Fruit fly (Drosophila melanogaster) whole organism, embryonic: ENCODE measurements around the gene Gyc89Da.

Experiments used
- BtbVII ChIP-seq: fragments of 200-800 bp; sonication (Bioruptor generic); optimal IDR thresholded peaks from 3 replicates; lab custom pipeline; 2017; ENCODE audit warnings: missing biosample characterization, mild to moderate bottlenecking, missing genetic modification characterization
- CG10462 ChIP-seq: fragments of 200-800 bp; sonication (Bioruptor generic); optimal IDR thresholded peaks from 2 replicates; lab custom pipeline; 2016; ENCODE audit warnings: missing biosample characterization, missing genetic modification characterization
- CG11093 ChIP-seq: fragments of 200-800 bp; sonication (Bioruptor generic); IDR thresholded peaks from 3 replicates; pipeline ENCODE4 v1.3.6; 2022; ENCODE audit warnings: missing biosample characterization, missing genetic modification characterization
- CG14667 ChIP-seq: fragments of 200-800 bp; sonication (Bioruptor generic); IDR thresholded peaks from 2 replicates; pipeline ENCODE4 v1.3.6; 2022; ENCODE audit warnings: missing biosample characterization, missing genetic modification characterization
- CG15011 ChIP-seq: fragments of 200-800 bp; sonication (Bioruptor generic); optimal IDR thresholded peaks from 3 replicates; lab custom pipeline; 2018; ENCODE audit warnings: missing biosample characterization, mild to moderate bottlenecking, missing genetic modification characterization
- CG17186 ChIP-seq: fragments of 200-800 bp; sonication (Bioruptor generic); optimal IDR thresholded peaks from 3 replicates; lab custom pipeline; 2017; ENCODE audit warnings: missing biosample characterization, missing genetic modification reagents, missing genetic modification characterization
- CG17359 ChIP-seq: fragments of 200-800 bp; sonication (Bioruptor generic); optimal IDR thresholded peaks from 3 replicates; lab custom pipeline; 2018; ENCODE audit warnings: missing biosample characterization, mild to moderate bottlenecking, missing genetic modification characterization, moderate library complexity
- CG18764 ChIP-seq: fragments of 200-800 bp; sonication (Bioruptor generic); optimal IDR thresholded peaks from 3 replicates; lab custom pipeline; 2016; ENCODE audit warnings: missing biosample characterization, missing genetic modification characterization
- CG2120 ChIP-seq: fragments of 200-800 bp; sonication (Bioruptor generic); optimal IDR thresholded peaks from 3 replicates; lab custom pipeline; 2016; ENCODE audit warnings: missing biosample characterization, missing genetic modification characterization
- CG2678 ChIP-seq: fragments of 200-800 bp; sonication (Bioruptor generic); optimal IDR thresholded peaks from 3 replicates; lab custom pipeline; 2019; ENCODE audit warnings: missing biosample characterization, mild to moderate bottlenecking, missing genetic modification characterization, moderate library complexity
- CG30431 ChIP-seq: fragments of 200-800 bp; sonication (Bioruptor generic); optimal IDR thresholded peaks from 2 replicates; lab custom pipeline; 2017; ENCODE audit warnings: missing biosample characterization, missing genetic modification characterization
- CG32767 ChIP-seq: fragments of 200-800 bp; sonication (Bioruptor generic); IDR thresholded peaks from 2 replicates; pipeline ENCODE4 v1.3.6; 2022; ENCODE audit warnings: missing biosample characterization, missing genetic modification characterization
- CG3726 ChIP-seq: fragments of 200-800 bp; sonication (Bioruptor generic); IDR thresholded peaks from 3 replicates; pipeline ENCODE4, ENCODE4 v1.3.6; 2022; ENCODE audit warnings: missing biosample characterization, missing genetic modification characterization
- CG43689 ChIP-seq: fragments of 200-800 bp; sonication (Bioruptor generic); IDR thresholded peaks from 2 replicates; pipeline ENCODE4 v1.3.6; 2022; ENCODE audit warnings: missing biosample characterization, missing genetic modification characterization
- CG4617 ChIP-seq: fragments of 200-800 bp; sonication (Bioruptor generic); optimal IDR thresholded peaks from 3 replicates; lab custom pipeline; 2016; ENCODE audit warnings: missing biosample characterization, missing genetic modification characterization, borderline replicate concordance
- CG6854 ChIP-seq: fragments of 200-800 bp; sonication (Bioruptor generic); optimal IDR thresholded peaks from 3 replicates; lab custom pipeline; 2017; ENCODE audit warnings: missing biosample characterization, mild to moderate bottlenecking, missing genetic modification characterization
- CG7839 ChIP-seq: fragments of 200-800 bp; sonication (Bioruptor generic); optimal IDR thresholded peaks from 3 replicates; lab custom pipeline; 2018; ENCODE audit warnings: missing biosample characterization, mild to moderate bottlenecking, missing genetic modification characterization, moderate library complexity
- CG8765 ChIP-seq: fragments of 200-800 bp; sonication (Bioruptor generic); IDR thresholded peaks from 2 replicates; pipeline ENCODE4 v1.3.6; 2022; ENCODE audit warnings: missing biosample characterization, missing genetic modification characterization
- CG9215 ChIP-seq: fragments of 200-800 bp; sonication (Bioruptor generic); IDR thresholded peaks from 2 replicates; pipeline ENCODE4 v1.3.6; 2022; ENCODE audit warnings: missing biosample characterization, missing genetic modification characterization
- CG9876 ChIP-seq: fragments of 200-800 bp; sonication (Bioruptor generic); optimal IDR thresholded peaks from 2 replicates; lab custom pipeline; 2016; ENCODE audit warnings: missing biosample characterization, missing genetic modification characterization
- CrebB ChIP-seq: fragments of 200-800 bp; sonication (Bioruptor generic); optimal IDR thresholded peaks from 3 replicates; lab custom pipeline; 2018; ENCODE audit warnings: missing biosample characterization, mild to moderate bottlenecking, missing genetic modification characterization
- D19B ChIP-seq: fragments of 200-800 bp; sonication (Bioruptor generic); optimal IDR thresholded peaks from 2 replicates; lab custom pipeline; 2017; ENCODE audit warnings: missing biosample characterization, mild to moderate bottlenecking, missing genetic modification characterization
- E2f1 ChIP-seq: fragments of 200-800 bp; sonication (Bioruptor generic); IDR thresholded peaks from 2 replicates; pipeline ENCODE4 v1.3.6; 2022; ENCODE audit warnings: missing biosample characterization, missing genetic modification characterization
- Fer2 ChIP-seq: fragments of 200-800 bp; sonication (Bioruptor generic); optimal IDR thresholded peaks from 2 replicates; lab custom pipeline; 2018; ENCODE audit warnings: missing biosample characterization, mild to moderate bottlenecking, missing genetic modification characterization, moderate library complexity
- Hmx ChIP-seq: fragments of 200-800 bp; sonication (Bioruptor generic); optimal IDR thresholded peaks from 2 replicates; lab custom pipeline; 2016; ENCODE audit warnings: missing biosample characterization, missing genetic modification characterization
- Hr3 ChIP-seq: fragments of 200-800 bp; sonication (Bioruptor generic); optimal IDR thresholded peaks from 3 replicates; lab custom pipeline; 2016; ENCODE audit warnings: missing biosample characterization, missing genetic modification characterization
- Mad ChIP-seq: fragments of 200-800 bp; sonication (Bioruptor generic); optimal IDR thresholded peaks from 2 replicates; lab custom pipeline; 2016; ENCODE audit warnings: missing biosample characterization, missing genetic modification characterization
- Nf-YB ChIP-seq: fragments of 200-800 bp; sonication (Bioruptor generic); optimal IDR thresholded peaks from 3 replicates; lab custom pipeline; 2019; ENCODE audit warnings: missing biosample characterization, mild to moderate bottlenecking, missing genetic modification characterization, moderate library complexity
- NfI ChIP-seq: fragments of 200-800 bp; sonication (Bioruptor generic); optimal IDR thresholded peaks from 3 replicates; lab custom pipeline; 2018; ENCODE audit warnings: missing biosample characterization, mild to moderate bottlenecking, missing genetic modification characterization, moderate library complexity
- Usf ChIP-seq: fragments of 200-800 bp; sonication (Bioruptor generic); optimal IDR thresholded peaks from 2 replicates; lab custom pipeline; 2017; ENCODE audit warnings: missing genotype, missing biosample characterization, missing genetic modification characterization
- aop ChIP-seq: fragments of 200-800 bp; sonication (Bioruptor generic); IDR thresholded peaks from 2 replicates; pipeline ENCODE4 v1.3.6; 2022; ENCODE audit warnings: missing biosample characterization, missing genetic modification characterization
- dmrt11E ChIP-seq: fragments of 200-800 bp; sonication (Bioruptor generic); optimal IDR thresholded peaks from 3 replicates; lab custom pipeline; 2018; ENCODE audit warnings: missing biosample characterization, mild to moderate bottlenecking, missing genetic modification characterization, moderate library complexity
- en ChIP-seq: fragments of 200-800 bp; sonication (Bioruptor generic); optimal IDR thresholded peaks from 2 replicates; lab custom pipeline; 2016; ENCODE audit warnings: missing biosample characterization, missing genetic modification characterization
- fu2 ChIP-seq: fragments of 200-800 bp; sonication (Bioruptor generic); optimal IDR thresholded peaks from 2 replicates; lab custom pipeline; 2016; ENCODE audit warnings: missing biosample characterization, missing genetic modification characterization
- gce ChIP-seq: fragments of 200-800 bp; sonication (Bioruptor generic); IDR thresholded peaks from 3 replicates; pipeline ENCODE4 v1.3.6; 2022; ENCODE audit warnings: missing biosample characterization, missing genetic modification characterization
- lab ChIP-seq: fragments of 200-800 bp; sonication (Bioruptor generic); optimal IDR thresholded peaks from 3 replicates; lab custom pipeline; 2017; ENCODE audit warnings: missing biosample characterization, missing genetic modification characterization, mild to moderate bottlenecking, moderate library complexity, missing genetic modification reagents
- nmo ChIP-seq: fragments of 200-800 bp; sonication (Bioruptor generic); optimal IDR thresholded peaks from 2 replicates; lab custom pipeline; 2018; ENCODE audit warnings: missing biosample characterization, mild to moderate bottlenecking, missing genetic modification characterization, moderate library complexity
- nom ChIP-seq: fragments of 200-800 bp; sonication (Bioruptor generic); optimal IDR thresholded peaks from 2 replicates; lab custom pipeline; 2017; ENCODE audit warnings: missing biosample characterization, missing genetic modification characterization, mild to moderate bottlenecking, moderate library complexity, missing genetic modification reagents
- pita ChIP-seq: fragments of 200-800 bp; sonication (Bioruptor generic); optimal IDR thresholded peaks from 2 replicates; lab custom pipeline; 2017; ENCODE audit warnings: missing biosample characterization, mild to moderate bottlenecking, missing genetic modification characterization
- sim ChIP-seq: fragments of 200-800 bp; sonication (Bioruptor generic); IDR thresholded peaks from 2 replicates; pipeline ENCODE4 v1.3.6; 2022; ENCODE audit warnings: missing biosample characterization, missing genetic modification characterization
- sima ChIP-seq: fragments of 200-800 bp; sonication (Bioruptor generic); optimal IDR thresholded peaks from 2 replicates; lab custom pipeline; 2016; ENCODE audit warnings: missing biosample characterization, missing genetic modification characterization
- tll ChIP-seq, 2 experiments: fragments of 200-800 bp in 1 of 2; fragments of >200 bp in 1 of 2; sonication (Bioruptor generic) in 1 of 2; optimal IDR thresholded peaks; 2 replicates each; lab custom pipeline; 2017 to 2019; ENCODE audit warnings: missing biosample characterization in 2 of 2, missing genetic modification characterization in 2 of 2, mild to moderate bottlenecking in 1 of 2, moderate library complexity in 1 of 2
- tna ChIP-seq: fragments of 200-800 bp; sonication (Bioruptor generic); IDR thresholded peaks from 2 replicates; pipeline ENCODE4 v1.3.6; 2022; ENCODE audit warnings: missing biosample characterization, missing genetic modification characterization; ENCODE audit not compliant: partially characterized antibody
- trem ChIP-seq: fragments of 200-800 bp; optimal IDR thresholded peaks from 3 replicates; lab custom pipeline; 2019; ENCODE audit warnings: missing biosample characterization, mild to moderate bottlenecking, missing genetic modification characterization, moderate library complexity
- tx ChIP-seq: fragments of 200-800 bp; sonication (Bioruptor generic); optimal IDR thresholded peaks from 2 replicates; lab custom pipeline; 2016; ENCODE audit warnings: missing biosample characterization, missing genetic modification characterization
- vfl ChIP-seq: fragments of 200-800 bp; sonication (Bioruptor generic); optimal IDR thresholded peaks from 2 replicates; lab custom pipeline; 2016; ENCODE audit warnings: missing biosample characterization, missing genetic modification characterization
- zen2 ChIP-seq: fragments of 200-800 bp; sonication (Bioruptor generic); IDR thresholded peaks from 3 replicates; pipeline ENCODE4 v1.3.6; 2022; ENCODE audit warnings: missing biosample characterization, missing genetic modification characterization; ENCODE audit not compliant: partially characterized antibody
- zf30C ChIP-seq: fragments of 200-800 bp; sonication (Bioruptor generic); optimal IDR thresholded peaks from 3 replicates; lab custom pipeline; 2018; ENCODE audit warnings: missing biosample characterization, mild to moderate bottlenecking, missing genetic modification characterization

The Gyc89Da gene

dm6 chr3R:16468556-16468955 is 3.8 kb upstream of the Gyc89Da start (continued):
- TF ChIP-seq dmrt11E (tag; lab: Kevin White, UChicago) (no peak), tll (GFP tag; optimal IDR thresholded peaks at IDR 0.05; lab: Kevin White, UChicago) (peak in 1 of 2 experiments; percentile 29)

- no peak for TF ChIP-seq D19B (GFP tag; lab: Kevin White, UChicago)
- no peak for TF ChIP-seq CG17359 (tag; lab: Kevin White, UChicago)
- no peak for TF ChIP-seq vfl (GFP tag; lab: Kevin White, UChicago)
- TF ChIP-seq en (GFP tag; lab: Kevin White, UChicago) = no peak
- peak; percentile 72 for TF ChIP-seq Hr3 (GFP tag; lab: Kevin White, UChicago)
- TF ChIP-seq CG17186 (GFP tag; lab: Kevin White, UChicago) = peak; percentile 58
- TF ChIP-seq CG7839 (tag; lab: Kevin White, UChicago) = no peak
- TF ChIP-seq fu2 (GFP tag; lab: Kevin White, UChicago) = no peak
- no peak for TF ChIP-seq tna (GFP tag; lab: Robert Waterston, UW)
- TF ChIP-seq CG9215 (GFP tag; lab: Robert Waterston, UW) = no peak
- TF ChIP-seq tx (GFP tag; lab: Kevin White, UChicago) = peak; percentile 6
- peak; percentile 36; the same call in 1 of the 2 replicates for TF ChIP-seq CG32767 (GFP tag; lab: Robert Waterston, UW)
- no peak for TF ChIP-seq CG3726 (GFP tag; lab: Robert Waterston, UW)
- TF ChIP-seq zen2 (GFP tag; lab: Robert Waterston, UW) = no peak
- peak; percentile 13 for TF ChIP-seq CG4617 (GFP tag; lab: Kevin White, UChicago)
- TF ChIP-seq CG14667 (GFP tag; lab: Robert Waterston, UW) = no peak
- TF ChIP-seq Hmx = no peak
- TF ChIP-seq aop = no peak
- no peak for TF ChIP-seq CrebB (tag; lab: Kevin White, UChicago)
- TF ChIP-seq CG2120 (GFP tag; lab: Kevin White, UChicago) = no peak
- peak; percentile 45 for TF ChIP-seq CG10462 (GFP tag; lab: Kevin White, UChicago)
- TF ChIP-seq BtbVII = no peak
- no peak for TF ChIP-seq CG6854 (GFP tag; lab: Kevin White, UChicago)
- TF ChIP-seq CG11093 (GFP tag; lab: Robert Waterston, UW) = no peak
- no peak for TF ChIP-seq CG30431 (GFP tag; lab: Kevin White, UChicago)
- TF ChIP-seq CG18764 (GFP tag; lab: Kevin White, UChicago) = peak; percentile 40
- no peak for TF ChIP-seq NfI (GFP tag; lab: Kevin White, UChicago)
- TF ChIP-seq gce (GFP tag; lab: Robert Waterston, UW) = no peak
- TF ChIP-seq E2f1 (GFP tag; lab: Robert Waterston, UW) = peak; percentile 21; the same call in 1 of the 2 replicates
- TF ChIP-seq zf30C (GFP tag; lab: Kevin White, UChicago) = no peak
- peak; percentile 84 for TF ChIP-seq nmo
- no peak for TF ChIP-seq Nf-YB (GFP tag; lab: Kevin White, UChicago)
- no peak for TF ChIP-seq CG8765 (GFP tag; lab: Robert Waterston, UW)
- TF ChIP-seq Usf (GFP tag; lab: Kevin White, UChicago) = peak; percentile 13
- TF ChIP-seq lab = no peak
- no peak for TF ChIP-seq sima (GFP tag; lab: Kevin White, UChicago)
- TF ChIP-seq CG2678 = no peak
- peak; percentile 47 for TF ChIP-seq Fer2
- no peak for TF ChIP-seq CG9876 (GFP tag; lab: Kevin White, UChicago)
- TF ChIP-seq sim (GFP tag; lab: Robert Waterston, UW) = no peak
- TF ChIP-seq pita (GFP tag; lab: Kevin White, UChicago) = no peak
- no peak for TF ChIP-seq nom
- TF ChIP-seq trem (tag; lab: Kevin White, UChicago) = peak; percentile 99
- peak; percentile 47 for TF ChIP-seq Mad (GFP tag; lab: Kevin White, UChicago)
- no peak for TF ChIP-seq CG43689 (GFP tag; lab: Robert Waterston, UW)
- no peak for TF ChIP-seq CG15011
These were observed 2.7 kb upstream of the Gyc89Da start, which contains the start of the genes CG42232 and CSN5 for dm6 chr3R:16469501-16470263. TSS of gene CG42232 (minus strand) at chr3R:16469663. TSS of gene CSN5 (plus strand) at chr3R:16470099.
